Worm (Caenorhabditis elegans): ENCODE results near the gene npr-10.

DNA sequence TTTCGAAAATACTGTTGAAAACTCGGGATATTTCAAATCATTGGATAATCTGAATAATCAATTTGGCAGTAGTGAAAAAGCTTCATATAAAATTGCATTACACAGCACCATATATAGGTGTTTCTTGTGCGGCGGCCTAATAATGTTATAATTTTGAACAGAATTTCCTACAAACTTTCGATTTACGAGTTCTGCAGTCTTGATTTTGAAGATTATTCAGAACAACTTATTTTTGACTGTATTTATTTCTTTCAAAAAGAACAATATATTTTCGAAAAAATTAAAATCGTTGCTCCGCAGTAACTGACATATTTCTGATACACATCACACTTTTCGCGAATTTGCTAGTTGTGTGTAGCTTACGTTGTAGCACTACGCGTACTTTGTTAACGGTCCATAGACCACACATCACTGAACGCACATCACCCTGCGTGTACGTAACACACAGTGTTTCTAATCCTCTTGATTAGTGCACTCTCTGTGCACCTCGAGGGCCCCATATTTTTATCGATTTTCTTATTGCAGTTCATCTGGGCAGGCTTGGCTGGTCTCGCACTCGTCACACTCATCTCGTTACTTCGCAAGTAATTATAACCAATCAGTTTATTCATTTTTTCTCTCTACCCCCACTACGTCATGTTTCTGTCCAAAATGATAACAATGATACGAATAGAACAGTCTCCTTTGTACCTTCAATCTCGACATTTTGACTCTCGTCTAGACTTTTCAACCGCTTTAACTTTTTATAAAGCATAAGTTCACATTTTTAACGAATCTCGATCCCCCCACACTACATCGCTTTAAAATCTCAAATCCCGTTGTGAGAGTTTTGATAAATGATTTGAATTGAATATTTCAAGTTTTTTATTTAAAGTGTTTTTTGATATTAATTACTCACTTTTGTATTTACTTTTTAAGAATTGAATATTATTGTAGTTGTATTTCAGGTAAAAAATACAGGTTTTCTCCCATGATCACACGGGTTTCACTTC, 41.7 kb downstream of the npr-10 start, which contains the start of the genes F11C1.1 and vwa-8:
- TF ChIP-seq mep-1 (tag; optimal IDR thresholded peaks at IDR 0.05), result no peak
- no peak for TF ChIP-seq nhr-237 (tag; optimal IDR thresholded peaks at IDR 0.05)
- TF ChIP-seq sptf-1 (tag; optimal IDR thresholded peaks at IDR 0.05), result no peak
- no peak for TF ChIP-seq mab-5 (tag; optimal IDR thresholded peaks at IDR 0.05)
- TF ChIP-seq blmp-1 (tag; optimal IDR thresholded peaks at IDR 0.05), result no peak
